Worm (Caenorhabditis elegans) whole organism, L3 larva: ENCODE data around the gene Y17G7B.8.
A peak's percentile ranks its signal among the peaks of the same experiment; 100 is the strongest.

Experiments
- ceh-16 ChIP-seq: sonication (generic microtip); optimal IDR thresholded peaks from 2 replicates; lab custom pipeline; 2017; ENCODE audit warnings: missing biosample characterization, missing genetic modification characterization
- ceh-28 ChIP-seq: fragments of 150-350 bp; optimal IDR thresholded peaks from 2 replicates; lab custom pipeline; 2014; ENCODE audit warnings: missing biosample characterization, missing genetic modification reagents, missing genetic modification characterization
- elt-1 ChIP-seq: fragments of 150-350 bp; optimal IDR thresholded peaks from 2 replicates; lab custom pipeline; 2014; ENCODE audit warnings: missing biosample characterization, missing genetic modification characterization
- eor-1 ChIP-seq, 2 experiments: fragments of 150-350 bp; optimal IDR thresholded peaks; 2 replicates each; lab custom pipeline; 2014 to 2018; ENCODE audit warnings: missing biosample characterization in 2 of 2, missing genetic modification characterization in 2 of 2
- nhr-11 ChIP-seq: fragments of 150-350 bp; optimal IDR thresholded peaks from 2 replicates; lab custom pipeline; 2014; ENCODE audit warnings: missing biosample characterization, missing genetic modification characterization
- nhr-25 ChIP-seq: sonication (generic microtip); optimal IDR thresholded peaks from 2 replicates; lab custom pipeline; 2017; ENCODE audit warnings: missing biosample characterization, missing genetic modification characterization
- pha-4 ChIP-seq: fragments of 150-350 bp; optimal IDR thresholded peaks from 2 replicates; lab custom pipeline; 2014; ENCODE audit warnings: missing biosample characterization, missing genetic modification reagents, missing genetic modification characterization
- pqm-1 ChIP-seq: fragments of 150-350 bp; optimal IDR thresholded peaks from 2 replicates; lab custom pipeline; 2017; ENCODE audit warnings: missing biosample characterization, missing genetic modification characterization, inconsistent platforms
- snpc-4 ChIP-seq: fragments of 150-350 bp; optimal IDR thresholded peaks from 2 replicates; lab custom pipeline; 2014; ENCODE audit warnings: missing biosample characterization, missing genetic modification characterization
- unc-39 ChIP-seq: sonication (generic microtip); optimal IDR thresholded peaks from 4 replicates; lab custom pipeline; 2017; ENCODE audit warnings: missing biosample characterization, missing genetic modification characterization
- ztf-11 ChIP-seq: fragments of 150-350 bp; optimal IDR thresholded peaks from 2 replicates; lab custom pipeline; 2014; ENCODE audit warnings: missing biosample characterization, missing genetic modification characterization
- ztf-4 ChIP-seq: fragments of 150-350 bp; optimal IDR thresholded peaks from 2 replicates; lab custom pipeline; 2014; ENCODE audit warnings: missing biosample characterization, missing genetic modification characterization

ce11 chrII:12040167-12040566, 12.6 kb upstream of the Y17G7B.8 start:
- TF ChIP-seq pqm-1 (tag; lab: Kevin White, UChicago) (peak; percentile 90), eor-1 (tag; optimal IDR thresholded peaks at IDR 0.05; lab: Kevin White, UChicago) (no peak), nhr-11 (tag; lab: Kevin White, UChicago) (no peak), unc-39 (tag; lab: Kevin White, UChicago) (no peak), snpc-4 (peak; percentile 27), ceh-28 (tag; lab: Kevin White, UChicago) (peak; percentile 10), elt-1 (tag; lab: Kevin White, UChicago) (no peak), ztf-11 (tag; lab: Kevin White, UChicago) (no peak), ceh-16 (tag; lab: Kevin White, UChicago) (no peak), ztf-4 (tag; lab: Kevin White, UChicago) (no peak), pha-4 (tag; lab: Kevin White, UChicago) (peak; percentile 73), nhr-25 (tag; lab: Kevin White, UChicago) (no peak)
